Fruit fly (Drosophila melanogaster) whole organism, pupa: ENCODE measurements around the gene Pli.

Experiments used
- CG12605 ChIP-seq: fragments of 200-800 bp; sonication (Bioruptor generic); IDR thresholded peaks from 2 replicates; pipeline ENCODE4 v1.3.6; 2022; ENCODE audit warnings: missing biosample characterization, missing genetic modification characterization
- CG13204 ChIP-seq: fragments of 200-800 bp; sonication (Bioruptor generic); optimal IDR thresholded peaks from 2 replicates; lab custom pipeline; 2018; ENCODE audit warnings: missing biosample characterization, mild to moderate bottlenecking, missing genetic modification characterization, moderate library complexity
- CG17806 ChIP-seq: fragments of 200-800 bp; sonication (Bioruptor generic); optimal IDR thresholded peaks from 2 replicates; lab custom pipeline; 2018; ENCODE audit warnings: missing biosample characterization, mild to moderate bottlenecking, missing genetic modification characterization, moderate library complexity
- CG34367 ChIP-seq: fragments of 200-800 bp; sonication (Bioruptor generic); optimal IDR thresholded peaks from 2 replicates; lab custom pipeline; 2018; ENCODE audit warnings: missing biosample characterization, mild to moderate bottlenecking, missing genetic modification characterization
- Ets98B ChIP-seq: fragments of 200-800 bp; sonication (Bioruptor generic); IDR thresholded peaks from 2 replicates; pipeline ENCODE4 v1.3.6; 2022; ENCODE audit warnings: missing biosample characterization, missing genetic modification characterization
- rn ChIP-seq: fragments of 200-800 bp; sonication (Bioruptor generic); IDR thresholded peaks from 2 replicates; pipeline ENCODE4 v1.3.6; 2022; ENCODE audit warnings: missing biosample characterization, missing genetic modification characterization

DNA sequence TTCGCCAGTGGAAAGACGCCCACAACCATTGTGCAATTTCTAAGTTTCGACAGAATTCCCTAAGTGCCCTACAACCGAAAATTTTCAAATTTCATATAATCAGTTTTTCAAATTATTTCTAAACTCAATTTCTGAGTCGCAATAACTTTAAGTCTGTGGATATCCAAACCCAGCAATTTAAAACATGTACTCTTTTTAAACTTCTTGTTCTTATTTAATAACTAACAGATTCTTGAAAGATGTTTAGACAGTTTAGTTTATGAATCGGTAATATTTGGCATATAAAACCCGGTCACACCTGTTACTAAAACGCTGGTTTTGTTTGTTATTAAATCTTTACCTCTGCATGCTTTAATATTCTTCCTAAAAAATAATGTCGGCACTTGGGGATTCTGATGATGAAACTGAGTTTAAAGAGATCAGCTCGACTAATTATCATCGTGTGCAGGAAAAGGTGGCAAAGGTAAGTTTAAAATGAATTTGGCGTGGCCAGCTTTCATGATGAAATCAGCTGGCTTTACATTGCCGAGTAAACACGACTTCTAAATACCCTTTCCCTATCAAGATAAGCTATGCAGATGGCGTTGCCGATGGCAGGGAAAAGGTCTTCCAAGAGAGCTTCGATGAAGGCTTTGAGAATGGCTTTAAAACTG lies 39.2 kb upstream of the Pli start, which contains the start of the genes CG43998, CG43999 and CG31142:
- TF ChIP-seq Ets98B (GFP tag; lab: Robert Waterston, UW) (no peak), CG17806 (tag; lab: Kevin White, UChicago) (no peak), CG34367 (tag; lab: Kevin White, UChicago) (no peak), CG13204 (no peak), rn (no peak), CG12605 (no peak)
